Fruit fly (Drosophila melanogaster): ENCODE data around the gene Cpr76Bd.

The Cpr76Bd gene

dm6 chr3L:19557996-19558375, 25.4 kb downstream of the Cpr76Bd start (continued):
- TF ChIP-seq so (GFP tag; IDR thresholded peaks at IDR 0.05) (no peak), lov (optimal IDR thresholded peaks at IDR 0.05) (no peak), lov (GFP tag; IDR thresholded peaks at IDR 0.05) (no peak), wdn (GFP tag; IDR thresholded peaks at IDR 0.05) (peak; percentile 5; the same call in 1 of the 2 replicates), eve (GFP tag; optimal IDR thresholded peaks at IDR 0.05) (no peak), CG1647 (GFP tag; optimal IDR thresholded peaks at IDR 0.05) (no peak), cad (GFP tag; optimal IDR thresholded peaks at IDR 0.05) (no peak), CG14014 (GFP tag; IDR thresholded peaks at IDR 0.05) (no peak), pita (GFP tag; optimal IDR thresholded peaks at IDR 0.05) (no peak), maf-S (GFP tag; optimal IDR thresholded peaks at IDR 0.05) (no peak), CG7963 (GFP tag; IDR thresholded peaks at IDR 0.05; ENCODE audit: partially characterized antibody) (no peak), onecut (GFP tag; IDR thresholded peaks at IDR 0.05) (peak; percentile 23; the same call in 1 of the 2 replicates), fd3F (GFP tag; optimal IDR thresholded peaks at IDR 0.05) (no peak), CG2202 (tag; optimal IDR thresholded peaks at IDR 0.05) (no peak), NC2β (GFP tag; optimal IDR thresholded peaks at IDR 0.05) (no peak), sisA (GFP tag; IDR thresholded peaks at IDR 0.05) (no peak), yki (optimal IDR thresholded peaks at IDR 0.05) (no peak), CG17385 (GFP tag; optimal IDR thresholded peaks at IDR 0.05) (peak; percentile 82), Deaf1 (tag; optimal IDR thresholded peaks at IDR 0.05) (peak; percentile 64), CG3163 (GFP tag; optimal IDR thresholded peaks at IDR 0.05) (no peak), ab (GFP tag; optimal IDR thresholded peaks at IDR 0.05) (no peak), CG10543 (GFP tag; optimal IDR thresholded peaks at IDR 0.05) (peak; percentile 51), Hr78 (GFP tag; optimal IDR thresholded peaks at IDR 0.05) (no peak), CG11696 (GFP tag; IDR thresholded peaks at IDR 0.05) (no peak), CG9215 (GFP tag; IDR thresholded peaks at IDR 0.05) (no peak), psq (GFP tag; optimal IDR thresholded peaks at IDR 0.05) (no peak), hbn (GFP tag; IDR thresholded peaks at IDR 0.05; ENCODE audit: partially characterized antibody) (no peak), CG17568 (GFP tag; optimal IDR thresholded peaks at IDR 0.05) (no peak), org-1 (GFP tag; optimal IDR thresholded peaks at IDR 0.05) (no peak), Hmx (GFP tag; optimal IDR thresholded peaks at IDR 0.05) (no peak), CG11695 (GFP tag; IDR thresholded peaks at IDR 0.05) (no peak), CG7928 (GFP tag; optimal IDR thresholded peaks at IDR 0.05) (no peak), CG12071 (GFP tag; optimal IDR thresholded peaks at IDR 0.05) (no peak), tll (GFP tag; optimal IDR thresholded peaks at IDR 0.05) (peak in 1 of 2 experiments; percentile 66), her (GFP tag; optimal IDR thresholded peaks at IDR 0.05) (no peak), CG16815 (GFP tag; optimal IDR thresholded peaks at IDR 0.05) (no peak), unc-4 (GFP tag; IDR thresholded peaks at IDR 0.05; ENCODE audit: partially characterized antibody) (no peak), tx (GFP tag; optimal IDR thresholded peaks at IDR 0.05) (no peak), Jarid2 (GFP tag; optimal IDR thresholded peaks at IDR 0.05) (no peak), pros (GFP tag; optimal IDR thresholded peaks at IDR 0.05) (peak; percentile 68), Sox100B (GFP tag; optimal IDR thresholded peaks at IDR 0.05) (no peak), seq (GFP tag; IDR thresholded peaks at IDR 0.05) (no peak), Antp (GFP tag; optimal IDR thresholded peaks at IDR 0.05) (no peak), otp (GFP tag; IDR thresholded peaks at IDR 0.05) (no peak), Dip3 (GFP tag; optimal IDR thresholded peaks at IDR 0.05) (no peak), CG10979 (tag; optimal IDR thresholded peaks at IDR 0.05) (no peak), CG12391 (tag; optimal IDR thresholded peaks at IDR 0.05) (no peak), CG6683 (GFP tag; optimal IDR thresholded peaks at IDR 0.05) (no peak), pfk (GFP tag; optimal IDR thresholded peaks at IDR 0.05) (no peak), kni (GFP tag; optimal IDR thresholded peaks at IDR 0.05) (peak; percentile 97), Xbp1 (GFP tag; optimal IDR thresholded peaks at IDR 0.05) (no peak), CG11085 (GFP tag; IDR thresholded peaks at IDR 0.05) (no peak)
